Worm (Caenorhabditis elegans): ENCODE results near the gene T19D12.1.

DNA sequence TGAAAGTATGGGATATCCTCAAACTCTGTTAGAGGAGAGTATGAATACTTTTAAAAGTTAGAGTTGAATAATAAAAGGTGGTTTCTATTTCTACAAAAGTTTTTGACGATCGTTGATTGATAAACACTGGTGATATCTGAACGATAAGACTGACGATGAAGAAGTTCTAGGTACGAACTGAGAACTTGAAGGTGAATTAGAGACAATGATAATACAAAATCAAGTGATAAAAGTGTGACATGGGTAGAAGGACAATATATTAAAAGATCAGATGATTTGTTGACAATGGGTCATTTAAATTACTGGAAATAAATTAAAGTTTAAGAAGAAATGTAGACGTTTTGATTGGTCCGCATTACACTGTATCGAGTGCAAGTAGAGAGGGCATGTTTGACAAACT is 28.7 kb downstream of the T19D12.1 start, which contains the start of gene C18H9.5:
- TF ChIP-seq T22C8.4 (GFP tag; IDR thresholded peaks at IDR 0.05), result no peak
- no peak for TF ChIP-seq ref-1 (GFP tag; conservative IDR thresholded peaks at IDR 0.05)
